Fruit fly (Drosophila melanogaster) whole organism, embryonic: Measurements from ENCODE around the gene cnc.

Source experiments
- Atf6 ChIP-seq: fragments of 200-800 bp; sonication (Bioruptor generic); IDR thresholded peaks from 2 replicates; pipeline ENCODE4 v1.3.6; 2022; ENCODE audit warnings: missing biosample characterization, missing genetic modification characterization
- B-H1 ChIP-seq: fragments of 200-800 bp; sonication (Bioruptor generic); IDR thresholded peaks from 3 replicates; pipeline ENCODE4 v1.3.6; 2022; ENCODE audit warnings: missing biosample characterization, missing genetic modification characterization
- CG10147 ChIP-seq: fragments of 200-800 bp; sonication (Bioruptor generic); optimal IDR thresholded peaks from 2 replicates; lab custom pipeline; 2019; ENCODE audit warnings: missing biosample characterization, mild to moderate bottlenecking, missing genetic modification characterization, moderate library complexity
- CG10209 ChIP-seq: fragments of 200-800 bp; sonication (Bioruptor generic); optimal IDR thresholded peaks from 3 replicates; lab custom pipeline; 2017; ENCODE audit warnings: missing biosample characterization, mild to moderate bottlenecking, missing genetic modification characterization, missing genetic modification reagents
- CG1024 ChIP-seq: fragments of 200-800 bp; sonication (Bioruptor generic); IDR thresholded peaks from 2 replicates; pipeline ENCODE4 v1.3.6; 2022; ENCODE audit warnings: missing biosample characterization, missing genetic modification characterization
- CG10321 ChIP-seq: fragments of 200-800 bp; sonication (Bioruptor generic); IDR thresholded peaks from 2 replicates; pipeline ENCODE4 v1.3.6; 2022; ENCODE audit warnings: missing biosample characterization, missing genetic modification characterization
- CG12236 ChIP-seq: fragments of 200-800 bp; sonication (Bioruptor generic); optimal IDR thresholded peaks from 2 replicates; lab custom pipeline; 2016; ENCODE audit warnings: missing biosample characterization, missing genetic modification characterization
- CG12744 ChIP-seq: fragments of 200-800 bp; sonication (Bioruptor generic); optimal IDR thresholded peaks from 2 replicates; lab custom pipeline; 2016; ENCODE audit warnings: missing biosample characterization, missing genetic modification characterization
- CG13123 ChIP-seq: fragments of 200-800 bp; sonication (Bioruptor generic); optimal IDR thresholded peaks from 2 replicates; lab custom pipeline; 2016; ENCODE audit warnings: missing biosample characterization, missing genetic modification characterization
- CG14667 ChIP-seq: fragments of 200-800 bp; sonication (Bioruptor generic); IDR thresholded peaks from 2 replicates; pipeline ENCODE4 v1.3.6; 2022; ENCODE audit warnings: missing biosample characterization, missing genetic modification characterization
- CG30403 ChIP-seq: fragments of 200-800 bp; sonication (Bioruptor generic); optimal IDR thresholded peaks from 3 replicates; lab custom pipeline; 2016; ENCODE audit warnings: missing biosample characterization, missing genetic modification characterization
- CG3065 ChIP-seq: fragments of 200-800 bp; sonication (Bioruptor generic); optimal IDR thresholded peaks from 2 replicates; lab custom pipeline; 2016; ENCODE audit warnings: missing biosample characterization, missing genetic modification characterization
- CG32772 ChIP-seq: fragments of 200-800 bp; sonication (Bioruptor generic); IDR thresholded peaks from 2 replicates; pipeline ENCODE4 v1.3.6; 2022; ENCODE audit warnings: missing biosample characterization, missing genetic modification characterization
- CG33557 ChIP-seq: fragments of 200-800 bp; sonication (Bioruptor generic); optimal IDR thresholded peaks from 2 replicates; lab custom pipeline; 2019; ENCODE audit warnings: missing biosample characterization, mild to moderate bottlenecking, missing genetic modification characterization, moderate library complexity
- CG3995 ChIP-seq: fragments of 200-800 bp; sonication (Bioruptor generic); optimal IDR thresholded peaks from 3 replicates; lab custom pipeline; 2016; ENCODE audit warnings: missing biosample characterization, missing genetic modification characterization
- CG4617 ChIP-seq: fragments of 200-800 bp; sonication (Bioruptor generic); optimal IDR thresholded peaks from 3 replicates; lab custom pipeline; 2016; ENCODE audit warnings: missing biosample characterization, missing genetic modification characterization, borderline replicate concordance
- CG6175 ChIP-seq: fragments of 200-800 bp; sonication (Bioruptor generic); IDR thresholded peaks from 3 replicates; pipeline ENCODE4 v1.3.6; 2022; ENCODE audit warnings: missing biosample characterization, missing genetic modification characterization
- CG7372 ChIP-seq: fragments of 200-800 bp; sonication (Bioruptor generic); IDR thresholded peaks from 2 replicates; pipeline ENCODE4 v1.3.6; 2022; ENCODE audit warnings: missing biosample characterization, missing genetic modification characterization
- CG9932 ChIP-seq: fragments of 200-800 bp; sonication (Bioruptor generic); IDR thresholded peaks from 2 replicates; pipeline ENCODE4 v1.3.6; 2022; ENCODE audit warnings: missing biosample characterization, missing genetic modification characterization
- CkIIα-i1 ChIP-seq: fragments of 200-800 bp; sonication (Bioruptor generic); IDR thresholded peaks from 2 replicates; pipeline ENCODE4 v1.3.6; 2022; ENCODE audit warnings: missing biosample characterization, missing genetic modification characterization
- Dfd ChIP-seq, 2 experiments: fragments of >200 bp; optimal IDR thresholded peaks; 2 replicates each; lab custom pipeline; 2017; ENCODE audit warnings: missing biosample characterization in 2 of 2, missing genetic modification characterization in 2 of 2
- Dref ChIP-seq: fragments of 200-800 bp; sonication (Bioruptor generic); IDR thresholded peaks from 2 replicates; pipeline ENCODE4 v1.3.6; 2022; ENCODE audit warnings: missing biosample characterization, missing genetic modification characterization
- Fer1 ChIP-seq: fragments of 200-800 bp; sonication (Bioruptor generic); optimal IDR thresholded peaks from 2 replicates; lab custom pipeline; 2017; ENCODE audit warnings: missing biosample characterization, mild to moderate bottlenecking, missing genetic modification characterization
- HLH54F ChIP-seq: fragments of 200-800 bp; sonication (Bioruptor generic); optimal IDR thresholded peaks from 3 replicates; lab custom pipeline; 2016; ENCODE audit warnings: missing biosample characterization, missing genetic modification characterization
- Mrtf ChIP-seq: fragments of 200-800 bp; sonication (Bioruptor generic); IDR thresholded peaks from 3 replicates; pipeline ENCODE4 v1.3.6; 2022; ENCODE audit warnings: missing biosample characterization, missing genetic modification characterization
- Oli ChIP-seq: fragments of 200-800 bp; sonication (Bioruptor generic); optimal IDR thresholded peaks from 2 replicates; lab custom pipeline; 2018; ENCODE audit warnings: missing biosample characterization, mild to moderate bottlenecking, missing genetic modification characterization, moderate library complexity
- Ptx1 ChIP-seq: fragments of 200-800 bp; sonication (Bioruptor generic); IDR thresholded peaks from 2 replicates; pipeline ENCODE4 v1.3.6; 2022; ENCODE audit warnings: missing biosample characterization, missing genetic modification characterization
- Rfx ChIP-seq: fragments of 200-800 bp; sonication (Bioruptor generic); IDR thresholded peaks from 2 replicates; pipeline ENCODE4 v1.3.6; 2022; ENCODE audit warnings: missing biosample characterization, missing genetic modification characterization
- Scr ChIP-seq: fragments of 200-800 bp; sonication (Bioruptor generic); IDR thresholded peaks from 2 replicates; pipeline ENCODE4 v1.3.6; 2022; ENCODE audit warnings: missing biosample characterization, missing genetic modification characterization; ENCODE audit not compliant: partially characterized antibody
- Sin3A ChIP-seq: fragments of >200 bp; optimal IDR thresholded peaks from 2 replicates; lab custom pipeline; 2018
- az2 ChIP-seq: fragments of 200-800 bp; sonication (Bioruptor generic); optimal IDR thresholded peaks from 3 replicates; lab custom pipeline; 2016; ENCODE audit warnings: missing biosample characterization, missing genetic modification characterization
- bsh ChIP-seq, 2 experiments: fragments of 200-800 bp; sonication (Bioruptor generic); optimal IDR thresholded peaks; 2 replicates each; lab custom pipeline; 2017 to 2018; ENCODE audit warnings: mild to moderate bottlenecking in 2 of 2, missing biosample characterization in 2 of 2, missing genetic modification characterization in 2 of 2, moderate library complexity in 1 of 2
- cas ChIP-seq: fragments of 200-800 bp; sonication (Bioruptor generic); IDR thresholded peaks from 2 replicates; pipeline ENCODE4 v1.3.6; 2022; ENCODE audit warnings: missing biosample characterization, missing genetic modification characterization
- corto ChIP-seq: fragments of 200-800 bp; sonication (Bioruptor generic); optimal IDR thresholded peaks from 2 replicates; lab custom pipeline; 2016; ENCODE audit warnings: missing biosample characterization, mild to moderate bottlenecking, missing genetic modification characterization, moderate library complexity
- crp ChIP-seq, 2 experiments: fragments of 200-800 bp; sonication (Bioruptor generic); optimal IDR thresholded peaks; 2 replicates in 1 of 2; 3 replicates in 1 of 2; lab custom pipeline; 2017; ENCODE audit warnings: missing biosample characterization in 2 of 2, missing genetic modification characterization in 2 of 2, mild to moderate bottlenecking in 1 of 2, moderate library complexity in 1 of 2
- fd102C ChIP-seq: fragments of 200-800 bp; sonication (Bioruptor generic); optimal IDR thresholded peaks from 2 replicates; lab custom pipeline; 2018; ENCODE audit warnings: missing biosample characterization, mild to moderate bottlenecking, missing genetic modification characterization, moderate library complexity
- gsb ChIP-seq: fragments of 200-800 bp; sonication (Bioruptor generic); IDR thresholded peaks from 2 replicates; pipeline ENCODE4 v1.3.6; 2022; ENCODE audit warnings: missing biosample characterization, missing genetic modification characterization
- hth ChIP-seq: fragments of >200 bp; optimal IDR thresholded peaks from 2 replicates; lab custom pipeline; 2017; ENCODE audit warnings: inconsistent platforms
- jigr1 ChIP-seq: fragments of 200-800 bp; sonication (Bioruptor generic); IDR thresholded peaks from 3 replicates; pipeline ENCODE4 v1.3.6; 2022; ENCODE audit warnings: missing biosample characterization, missing genetic modification characterization
- nerfin-2 ChIP-seq: fragments of 200-800 bp; sonication (Bioruptor generic); IDR thresholded peaks from 2 replicates; pipeline ENCODE4 v1.3.6; 2022; ENCODE audit warnings: missing biosample characterization, missing genetic modification characterization; ENCODE audit not compliant: partially characterized antibody
- nom ChIP-seq: fragments of 200-800 bp; sonication (Bioruptor generic); optimal IDR thresholded peaks from 2 replicates; lab custom pipeline; 2017; ENCODE audit warnings: missing biosample characterization, missing genetic modification characterization, mild to moderate bottlenecking, moderate library complexity, missing genetic modification reagents
- org-1 ChIP-seq: fragments of 200-800 bp; sonication (Bioruptor generic); optimal IDR thresholded peaks from 2 replicates; lab custom pipeline; 2017; ENCODE audit warnings: missing biosample characterization, missing genetic modification characterization
- pum ChIP-seq: fragments of 200-800 bp; sonication (Bioruptor generic); optimal IDR thresholded peaks from 2 replicates; lab custom pipeline; 2016; ENCODE audit warnings: missing biosample characterization, missing genetic modification characterization
- sc ChIP-seq, 3 experiments: fragments of >200 bp in 2 of 3; fragments of 200-800 bp in 1 of 3; sonication (Bioruptor generic) in 1 of 3; optimal IDR thresholded peaks; 2 replicates in 2 of 3; 3 replicates in 1 of 3; lab custom pipeline; 2017; ENCODE audit warnings: mild to moderate bottlenecking in 1 of 3, missing biosample characterization in 1 of 3, missing genetic modification characterization in 1 of 3, missing genetic modification reagents in 1 of 3
- tgo ChIP-seq: fragments of 200-800 bp; sonication (Bioruptor generic); IDR thresholded peaks from 3 replicates; pipeline ENCODE4 v1.3.6; 2022; ENCODE audit warnings: missing biosample characterization, missing genetic modification characterization
- tup ChIP-seq: fragments of 200-800 bp; sonication (Bioruptor generic); optimal IDR thresholded peaks from 2 replicates; lab custom pipeline; 2016; ENCODE audit warnings: missing biosample characterization, mild to moderate bottlenecking, missing genetic modification characterization, moderate library complexity
- tx ChIP-seq: fragments of 200-800 bp; sonication (Bioruptor generic); optimal IDR thresholded peaks from 2 replicates; lab custom pipeline; 2016; ENCODE audit warnings: missing biosample characterization, missing genetic modification characterization
- unc-4 ChIP-seq: fragments of 200-800 bp; sonication (Bioruptor generic); IDR thresholded peaks from 2 replicates; pipeline ENCODE4 v1.3.6; 2022; ENCODE audit warnings: missing biosample characterization, missing genetic modification characterization; ENCODE audit not compliant: partially characterized antibody
- zfh2 ChIP-seq: fragments of 200-800 bp; sonication (Bioruptor generic); optimal IDR thresholded peaks from 2 replicates; lab custom pipeline; 2016; ENCODE audit warnings: missing biosample characterization, missing genetic modification characterization

cnc gene

DNA sequence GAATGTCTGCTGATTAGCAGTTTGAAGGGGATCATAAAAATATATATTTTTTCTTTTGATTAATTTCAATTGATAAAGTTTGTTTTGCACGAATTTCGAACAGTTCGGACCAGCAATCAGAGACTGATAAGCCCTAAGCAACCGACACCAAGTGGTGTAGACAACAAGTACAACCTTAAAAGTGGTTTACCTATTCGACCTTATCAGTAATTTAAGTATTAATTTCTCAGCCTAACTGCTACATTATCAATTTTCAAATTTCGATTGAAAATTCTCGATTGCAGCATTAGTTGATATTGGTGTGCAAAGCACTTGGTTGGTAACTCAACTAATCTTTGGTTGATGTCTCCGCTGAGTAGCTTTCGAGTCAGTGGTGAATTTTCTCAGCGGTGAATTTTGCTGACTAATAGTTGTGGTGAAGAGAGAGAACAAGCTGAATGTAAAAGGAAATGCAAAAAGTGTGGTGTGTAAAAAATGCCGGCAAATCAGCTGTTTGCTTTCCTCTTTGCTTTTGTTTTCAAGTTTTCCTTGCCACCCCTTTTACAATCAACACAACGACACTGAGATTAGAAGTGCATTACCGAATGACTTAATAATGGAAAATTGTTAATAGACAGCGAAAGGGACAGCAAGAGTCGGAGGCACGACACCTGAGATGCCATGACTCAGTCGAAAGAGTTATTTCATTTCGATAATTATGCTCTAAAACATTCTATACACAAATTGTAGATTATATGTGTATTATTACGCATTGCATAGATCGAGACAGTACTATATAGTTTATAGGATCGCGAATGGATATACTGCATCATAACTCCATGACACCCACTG, 11.7 kb downstream of the cnc start (continued):
- no peak for TF ChIP-seq sc (optimal IDR thresholded peaks at IDR 0.05; lab: Kevin White, UChicago)
- TF ChIP-seq sc (GFP tag; optimal IDR thresholded peaks at IDR 0.05; lab: Kevin White, UChicago) = no peak
- TF ChIP-seq Dfd (GFP tag; optimal IDR thresholded peaks at IDR 0.05; lab: Kevin White, UChicago) = no peak
- TF ChIP-seq cas (GFP tag; lab: Robert Waterston, UW) = no peak
- TF ChIP-seq Dref (GFP tag; lab: Robert Waterston, UW) = peak; percentile 79
- no peak for TF ChIP-seq jigr1 (GFP tag; lab: Robert Waterston, UW)
- no peak for TF ChIP-seq Atf6
- no peak for TF ChIP-seq CG7372
- no peak for TF ChIP-seq CG10147 (GFP tag; lab: Kevin White, UChicago)
- 0 out of 2 replicates have a peak, but pooled peaks have one; percentile 26 for TF ChIP-seq nerfin-2 (GFP tag; lab: Robert Waterston, UW)
- no peak for TF ChIP-seq CG32772 (GFP tag; lab: Robert Waterston, UW)
- TF ChIP-seq CG12744 (GFP tag; lab: Kevin White, UChicago) = no peak
- no peak for TF ChIP-seq CG1024 (GFP tag; lab: Robert Waterston, UW)
- TF ChIP-seq Mrtf (GFP tag; lab: Robert Waterston, UW) = no peak
- no peak for TF ChIP-seq CG14667 (GFP tag; lab: Robert Waterston, UW)
- TF ChIP-seq bsh (GFP tag; optimal IDR thresholded peaks at IDR 0.05; lab: Kevin White, UChicago) = peak in 1 of 2 experiments; percentile 6
- TF ChIP-seq CG13123 (GFP tag; lab: Kevin White, UChicago) = no peak
- TF ChIP-seq CG3065 (GFP tag; lab: Kevin White, UChicago) = no peak
- no peak for TF ChIP-seq Oli (tag; lab: Kevin White, UChicago)
- TF ChIP-seq unc-4 (GFP tag; lab: Robert Waterston, UW) = peak; percentile 54; the same call in 1 of the 2 replicates
- peak in 1 of 2 experiments; percentile 75 for TF ChIP-seq crp (GFP tag; optimal IDR thresholded peaks at IDR 0.05; lab: Kevin White, UChicago)
- TF ChIP-seq CG9932 (GFP tag; lab: Robert Waterston, UW) = no peak
- TF ChIP-seq CG6175 (GFP tag; lab: Robert Waterston, UW) = no peak
- TF ChIP-seq zfh2 (GFP tag; lab: Kevin White, UChicago) = no peak
- TF ChIP-seq CG10321 (GFP tag; lab: Robert Waterston, UW) = no peak
- no peak for TF ChIP-seq HLH54F
- no peak for TF ChIP-seq Ptx1 (GFP tag; lab: Robert Waterston, UW)
- TF ChIP-seq Fer1 (GFP tag; lab: Kevin White, UChicago) = no peak
- no peak for TF ChIP-seq tup
- no peak for TF ChIP-seq CkIIα-i1 (GFP tag; lab: Robert Waterston, UW)
- TF ChIP-seq az2 (GFP tag; lab: Kevin White, UChicago) = no peak
- TF ChIP-seq CG10209 = no peak
- TF ChIP-seq CG4617 = no peak
- TF ChIP-seq gsb = no peak
- no peak for TF ChIP-seq CG12236 (GFP tag; lab: Kevin White, UChicago)
- TF ChIP-seq Rfx (GFP tag; lab: Robert Waterston, UW) = no peak
- no peak for TF ChIP-seq corto (GFP tag; lab: Kevin White, UChicago)
- TF ChIP-seq org-1 (GFP tag; lab: Kevin White, UChicago) = no peak
- TF ChIP-seq tgo (GFP tag; lab: Robert Waterston, UW) = no peak
- TF ChIP-seq CG33557 (GFP tag; lab: Kevin White, UChicago) = no peak
- no peak for TF ChIP-seq CG30403 (GFP tag; lab: Kevin White, UChicago)
- no peak for TF ChIP-seq fd102C (GFP tag; lab: Kevin White, UChicago)
- no peak for TF ChIP-seq Sin3A (lab: Kevin White, UChicago)
- no peak for TF ChIP-seq pum (GFP tag; lab: Kevin White, UChicago)
- 0 out of 2 replicates have a peak, but pooled peaks have one; percentile 26 for TF ChIP-seq Scr (GFP tag; lab: Robert Waterston, UW)
- TF ChIP-seq tx (GFP tag; lab: Kevin White, UChicago) = no peak
- TF ChIP-seq B-H1 = no peak
- TF ChIP-seq CG3995 (GFP tag; lab: Kevin White, UChicago) = no peak
- TF ChIP-seq hth = no peak
- peak; percentile 41 for TF ChIP-seq nom (GFP tag; lab: Kevin White, UChicago)
